Worm (Caenorhabditis elegans): ENCODE measurements around the gene M04C3.1.

The M04C3.1 gene

DNA sequence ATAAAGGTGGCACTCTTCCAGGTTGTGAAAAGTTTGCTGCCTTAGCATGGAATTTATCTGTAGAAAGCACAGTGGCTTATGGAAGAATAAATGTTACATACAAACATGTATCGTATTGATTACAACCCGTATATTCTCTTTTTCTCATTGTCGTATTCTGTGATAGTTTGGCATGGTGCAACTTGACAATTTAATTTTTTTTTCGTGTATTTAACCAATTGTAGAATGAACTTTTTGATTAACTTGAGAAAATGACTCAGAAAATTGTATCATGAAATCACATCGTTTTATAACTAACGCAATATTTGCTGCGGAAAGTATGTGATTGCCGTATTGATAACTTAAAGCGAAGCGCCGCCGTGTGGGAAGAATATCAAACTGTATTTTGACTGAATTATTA lies 11.7 kb upstream of the M04C3.1 start, which contains the start of gene Y43F8B.24:
Y43F8B.24 (plus strand) TSS at position 301 of the 400 bp plus-strand sequence.
- TF ChIP-seq Y22D7AL.16 (tag; optimal IDR thresholded peaks at IDR 0.05) (no peak), syd-9 (tag; optimal IDR thresholded peaks at IDR 0.05) (no peak), ceh-48 (tag; optimal IDR thresholded peaks at IDR 0.05) (no peak), tbx-2 (tag; optimal IDR thresholded peaks at IDR 0.05) (no peak), nhr-11 (tag; optimal IDR thresholded peaks at IDR 0.05) (no peak), zip-5 (tag; optimal IDR thresholded peaks at IDR 0.05) (no peak), ama-1 (optimal IDR thresholded peaks at IDR 0.05) (no peak), ceh-30 (tag; optimal IDR thresholded peaks at IDR 0.05) (no peak), unc-42 (tag; optimal IDR thresholded peaks at IDR 0.05) (no peak), hlh-6 (tag; optimal IDR thresholded peaks at IDR 0.05) (no peak), sox-4 (tag; optimal IDR thresholded peaks at IDR 0.05) (no peak)

ce11 chrV:19455650-19456049 lies 10.2 kb upstream of the M04C3.1 start, which contains the start of the genes Y43F8B.13 and Y43F8B.14:
Gene Y43F8B.13 (plus strand): TSS chrV:19455950.
Gene Y43F8B.14 (minus strand): TSS chrV:19455971.
- TF ChIP-seq hlh-8 (tag; optimal IDR thresholded peaks at IDR 0.05) (no peak), hlh-15 (tag; optimal IDR thresholded peaks at IDR 0.05) (no peak), pha-2 (tag; optimal IDR thresholded peaks at IDR 0.05) (no peak), hlh-13 (GFP tag; optimal IDR thresholded peaks at IDR 0.05) (no peak), T23F11.4 (GFP tag; optimal IDR thresholded peaks at IDR 0.05) (no peak)

DNA sequence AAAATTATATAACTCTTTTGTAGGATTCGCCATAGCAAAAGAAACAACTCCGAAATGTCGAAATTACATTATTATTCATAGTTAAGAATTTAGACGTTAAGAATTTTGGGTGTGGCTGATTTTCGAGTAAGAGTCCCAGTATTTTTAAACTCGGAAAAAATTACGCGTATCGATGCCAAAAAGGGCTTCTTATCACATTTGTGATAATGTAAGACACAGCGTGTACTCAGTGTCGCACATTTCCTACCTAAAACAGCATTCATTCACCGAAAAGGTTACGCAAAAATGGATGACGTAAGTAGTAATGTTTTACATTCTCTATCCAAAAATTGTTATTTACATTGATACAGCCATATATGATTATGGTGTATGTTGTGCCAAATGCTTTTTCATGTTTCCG lies 4.1 kb upstream of the M04C3.1 start, which contains the start of gene M04C3.5:
M04C3.5 (plus strand) TSS at position 190 of the 400 bp plus-strand sequence.
- TF ChIP-seq elt-2 (tag; optimal IDR thresholded peaks at IDR 0.05) (peak; percentile 8), unc-42 (tag; optimal IDR thresholded peaks at IDR 0.05) (no peak)

ce11 chrV:19448805-19449204 lies 3.4 kb upstream of the M04C3.1 start, which contains the start of gene M04C3.2:
Gene M04C3.2 (minus strand): TSS chrV:19448905.
- TF ChIP-seq ceh-24 (tag; optimal IDR thresholded peaks at IDR 0.05) (no peak), ceh-6 (GFP tag; optimal IDR thresholded peaks at IDR 0.05) (no peak), nhr-11 (tag; optimal IDR thresholded peaks at IDR 0.05) (no peak), Y22D7AL.16 (tag; optimal IDR thresholded peaks at IDR 0.05) (no peak), rnt-1 (tag; optimal IDR thresholded peaks at IDR 0.05) (no peak), pqm-1 (tag; optimal IDR thresholded peaks at IDR 0.05) (no peak), ceh-45 (GFP tag; IDR thresholded peaks at IDR 0.05) (no peak), pat-9 (tag; optimal IDR thresholded peaks at IDR 0.05) (no peak)

ce11 chrV:19443599-19443998 lies 1.8 kb downstream of the M04C3.1 start:
- no peak for TF ChIP-seq ceh-6 (GFP tag; optimal IDR thresholded peaks at IDR 0.05)
- TF ChIP-seq ttx-3 (tag; optimal IDR thresholded peaks at IDR 0.05) = no peak
- TF ChIP-seq F13H6.1 (tag; optimal IDR thresholded peaks at IDR 0.05) = no peak
- no peak for TF ChIP-seq sox-2 (GFP tag; IDR thresholded peaks at IDR 0.05)
- TF ChIP-seq ama-1 (optimal IDR thresholded peaks at IDR 0.05) = no peak
- no peak for TF ChIP-seq pat-9 (tag; optimal IDR thresholded peaks at IDR 0.05)
- no peak for TF ChIP-seq eyg-1 (tag; optimal IDR thresholded peaks at IDR 0.05)
- no peak for TF ChIP-seq K02D7.2 (tag; optimal IDR thresholded peaks at IDR 0.05)
- no peak for TF ChIP-seq fax-1 (tag; optimal IDR thresholded peaks at IDR 0.05)
- no peak for TF ChIP-seq ceh-30 (tag; optimal IDR thresholded peaks at IDR 0.05)
- no peak for TF ChIP-seq fkh-6 (tag; optimal IDR thresholded peaks at IDR 0.05)
- no peak for TF ChIP-seq C08G9.2 (tag; optimal IDR thresholded peaks at IDR 0.05)
- no peak for TF ChIP-seq pros-1 (tag; optimal IDR thresholded peaks at IDR 0.05)
- TF ChIP-seq madf-2 (tag; optimal IDR thresholded peaks at IDR 0.05) = no peak
- no peak for TF ChIP-seq nhr-232 (tag; optimal IDR thresholded peaks at IDR 0.05)
- no peak for TF ChIP-seq ceh-18 (tag; optimal IDR thresholded peaks at IDR 0.05)
- no peak for TF ChIP-seq pqm-1 (tag; optimal IDR thresholded peaks at IDR 0.05)
- no peak for TF ChIP-seq dmd-4 (tag; optimal IDR thresholded peaks at IDR 0.05; ENCODE audit: borderline replicate concordance)
